ENCODE assay signal across 2 fruit fly cellular contexts in genomic region chr2L:18894998-18895732, dm6.
TF ChIP-seq lines count a peak whose summit lies in the region.

No protein-coding gene starts in this region.

TF ChIP-seq in whole organism, embryonic, 481 proteins besides CTCF, POLR2A, EP300 and RAD21 (continued from another document and continues in another):
- TF ChIP-seq Sin3A (optimal IDR thresholded peaks at IDR 0.05; lab: Kevin White, UChicago) (no peak), CG7372 (GFP tag; IDR thresholded peaks at IDR 0.05; lab: Robert Waterston, UW) (no peak), CG17359 (tag; optimal IDR thresholded peaks at IDR 0.05; lab: Kevin White, UChicago) (no peak), CG18619 (GFP tag; optimal IDR thresholded peaks at IDR 0.05; lab: Kevin White, UChicago) (no peak), NC2β (GFP tag; optimal IDR thresholded peaks at IDR 0.05; lab: Kevin White, UChicago) (no peak), CG12219 (GFP tag; optimal IDR thresholded peaks at IDR 0.05; lab: Kevin White, UChicago) (no peak), sr (GFP tag; IDR thresholded peaks at IDR 0.05; lab: Robert Waterston, UW) (no peak), CG1233 (GFP tag; optimal IDR thresholded peaks at IDR 0.05; lab: Kevin White, UChicago) (peak; percentile 26), CoRest (tag; optimal IDR thresholded peaks at IDR 0.05; lab: Kevin White, UChicago) (no peak), rib (GFP tag; IDR thresholded peaks at IDR 0.05; lab: Robert Waterston, UW) (no peak), CG14710 (tag; optimal IDR thresholded peaks at IDR 0.05; lab: Kevin White, UChicago) (peak; percentile 57), CG6689 (GFP tag; IDR thresholded peaks at IDR 0.05; lab: Robert Waterston, UW) (peak; percentile 36; the same call in 1 of the 2 replicates), row (GFP tag; IDR thresholded peaks at IDR 0.05; lab: Robert Waterston, UW) (peak; percentile 35; the same call in 1 of the 3 replicates), fd102C (GFP tag; optimal IDR thresholded peaks at IDR 0.05; lab: Kevin White, UChicago) (peak; percentile 76), usp (GFP tag; optimal IDR thresholded peaks at IDR 0.05; lab: Kevin White, UChicago) (no peak), ci (GFP tag; IDR thresholded peaks at IDR 0.05; lab: Robert Waterston, UW) (no peak), CG3065 (GFP tag; optimal IDR thresholded peaks at IDR 0.05; lab: Kevin White, UChicago) (no peak), CG8924 (tag; optimal IDR thresholded peaks at IDR 0.05; lab: Kevin White, UChicago) (peak; percentile 34), sna (GFP tag; IDR thresholded peaks at IDR 0.05; lab: Robert Waterston, UW; ENCODE audit: partially characterized antibody) (no peak), sqz (GFP tag; optimal IDR thresholded peaks at IDR 0.05; lab: Kevin White, UChicago) (no peak), CG2202 (tag; optimal IDR thresholded peaks at IDR 0.05; lab: Kevin White, UChicago) (no peak), CG8089 (GFP tag; optimal IDR thresholded peaks at IDR 0.05; lab: Kevin White, UChicago) (no peak), zen (tag; optimal IDR thresholded peaks at IDR 0.05; lab: Kevin White, UChicago) (peak; percentile 97), CG6254 (GFP tag; optimal IDR thresholded peaks at IDR 0.05; lab: Kevin White, UChicago) (peak; percentile 6), CG4282 (GFP tag; optimal IDR thresholded peaks at IDR 0.05; lab: Kevin White, UChicago) (no peak), chm (GFP tag; IDR thresholded peaks at IDR 0.05; lab: Robert Waterston, UW) (no peak), jigr1 (GFP tag; IDR thresholded peaks at IDR 0.05; lab: Robert Waterston, UW) (no peak), CG31441 (GFP tag; IDR thresholded peaks at IDR 0.05; lab: Robert Waterston, UW) (peak; percentile 54), Dad (GFP tag; optimal IDR thresholded peaks at IDR 0.05; lab: Kevin White, UChicago) (no peak), unpg (GFP tag; optimal IDR thresholded peaks at IDR 0.05; lab: Kevin White, UChicago) (peak; percentile 5), Ada2b (GFP tag; IDR thresholded peaks at IDR 0.05; lab: Robert Waterston, UW) (no peak), zfh2 (GFP tag; optimal IDR thresholded peaks at IDR 0.05; lab: Kevin White, UChicago) (no peak), CG14050 (GFP tag; IDR thresholded peaks at IDR 0.05; lab: Robert Waterston, UW) (no peak), CG8765 (GFP tag; IDR thresholded peaks at IDR 0.05; lab: Robert Waterston, UW) (peak; percentile 64; the same call in 1 of the 2 replicates), az2 (GFP tag; optimal IDR thresholded peaks at IDR 0.05; lab: Kevin White, UChicago) (peak; percentile 7), tup (GFP tag; optimal IDR thresholded peaks at IDR 0.05; lab: Kevin White, UChicago) (peak; percentile 7), gt (GFP tag; IDR thresholded peaks at IDR 0.05; lab: Robert Waterston, UW) (no peak; the same call in 1 of the 2 replicates), Asciz (GFP tag; optimal IDR thresholded peaks at IDR 0.05; lab: Kevin White, UChicago) (no peak), nmo (GFP tag; optimal IDR thresholded peaks at IDR 0.05; lab: Kevin White, UChicago) (peak; percentile 45), ewg (GFP tag; optimal IDR thresholded peaks at IDR 0.05; lab: Kevin White, UChicago) (no peak), D (optimal IDR thresholded peaks at IDR 0.05; lab: Kevin White, UChicago) (peak; percentile 39), D (GFP tag; optimal IDR thresholded peaks at IDR 0.05; lab: Kevin White, UChicago) (peak; percentile 38), sisA (GFP tag; IDR thresholded peaks at IDR 0.05; lab: Robert Waterston, UW) (no peak), lmd (GFP tag; IDR thresholded peaks at IDR 0.05; lab: Robert Waterston, UW) (peak; percentile 22; the same call in 1 of the 2 replicates), Ravus (GFP tag; IDR thresholded peaks at IDR 0.05; lab: Robert Waterston, UW) (no peak), CG1529 (GFP tag; optimal IDR thresholded peaks at IDR 0.05; lab: Kevin White, UChicago) (no peak), NK7.1 (GFP tag; optimal IDR thresholded peaks at IDR 0.05; lab: Kevin White, UChicago) (no peak), CG13424 (tag; optimal IDR thresholded peaks at IDR 0.05; lab: Kevin White, UChicago) (no peak), CG10321 (GFP tag; IDR thresholded peaks at IDR 0.05; lab: Robert Waterston, UW) (no peak), CG14014 (GFP tag; IDR thresholded peaks at IDR 0.05; lab: Robert Waterston, UW) (no peak), CG11695 (GFP tag; IDR thresholded peaks at IDR 0.05; lab: Robert Waterston, UW) (0 out of 3 replicates have a peak, but pooled peaks have one; percentile 9), CG13123 (GFP tag; optimal IDR thresholded peaks at IDR 0.05; lab: Kevin White, UChicago) (no peak), CG1603 (tag; optimal IDR thresholded peaks at IDR 0.05; lab: Kevin White, UChicago) (peak; percentile 19), CG33557 (GFP tag; optimal IDR thresholded peaks at IDR 0.05; lab: Kevin White, UChicago) (peak; percentile 36), ara (GFP tag; IDR thresholded peaks at IDR 0.05; lab: Robert Waterston, UW) (no peak), CG9609 (GFP tag; optimal IDR thresholded peaks at IDR 0.05; lab: Kevin White, UChicago) (no peak), Hey (tag; optimal IDR thresholded peaks at IDR 0.05; lab: Kevin White, UChicago) (no peak), chinmo (GFP tag; IDR thresholded peaks at IDR 0.05; lab: Robert Waterston, UW; ENCODE audit: partially characterized antibody) (no peak), CG1024 (GFP tag; IDR thresholded peaks at IDR 0.05; lab: Robert Waterston, UW) (no peak), zf30C (GFP tag; optimal IDR thresholded peaks at IDR 0.05; lab: Kevin White, UChicago) (peak; percentile 82), CG12391 (tag; optimal IDR thresholded peaks at IDR 0.05; lab: Kevin White, UChicago) (peak; percentile 28), Atf6 (GFP tag; IDR thresholded peaks at IDR 0.05; lab: Robert Waterston, UW) (no peak), D19B (GFP tag; optimal IDR thresholded peaks at IDR 0.05; lab: Kevin White, UChicago) (no peak), ems (GFP tag; optimal IDR thresholded peaks at IDR 0.05; lab: Kevin White, UChicago) (no peak), CG10209 (GFP tag; optimal IDR thresholded peaks at IDR 0.05; lab: Kevin White, UChicago) (no peak), CG10366 (GFP tag; IDR thresholded peaks at IDR 0.05; lab: Robert Waterston, UW) (no peak), CG8281 (tag; optimal IDR thresholded peaks at IDR 0.05; lab: Kevin White, UChicago) (no peak), CG2889 (GFP tag; IDR thresholded peaks at IDR 0.05; lab: Robert Waterston, UW) (no peak), Dek (tag; optimal IDR thresholded peaks at IDR 0.05; lab: Kevin White, UChicago) (no peak)

TF ChIP-seq in whole organism, prepupa, 60 proteins besides CTCF, POLR2A, EP300 and RAD21 (continued from another document):
- peak; percentile 24 for TF ChIP-seq Ets96B (tag; optimal IDR thresholded peaks at IDR 0.05; lab: Kevin White, UChicago)
- TF ChIP-seq CG8119 (GFP tag; IDR thresholded peaks at IDR 0.05; lab: Robert Waterston, UW) = no peak
- TF ChIP-seq CG9139 (GFP tag; optimal IDR thresholded peaks at IDR 0.05; lab: Kevin White, UChicago) = no peak
